Fruit fly (Drosophila melanogaster): Measurements from ENCODE around the gene Cp19.

Gene Cp19

DNA sequence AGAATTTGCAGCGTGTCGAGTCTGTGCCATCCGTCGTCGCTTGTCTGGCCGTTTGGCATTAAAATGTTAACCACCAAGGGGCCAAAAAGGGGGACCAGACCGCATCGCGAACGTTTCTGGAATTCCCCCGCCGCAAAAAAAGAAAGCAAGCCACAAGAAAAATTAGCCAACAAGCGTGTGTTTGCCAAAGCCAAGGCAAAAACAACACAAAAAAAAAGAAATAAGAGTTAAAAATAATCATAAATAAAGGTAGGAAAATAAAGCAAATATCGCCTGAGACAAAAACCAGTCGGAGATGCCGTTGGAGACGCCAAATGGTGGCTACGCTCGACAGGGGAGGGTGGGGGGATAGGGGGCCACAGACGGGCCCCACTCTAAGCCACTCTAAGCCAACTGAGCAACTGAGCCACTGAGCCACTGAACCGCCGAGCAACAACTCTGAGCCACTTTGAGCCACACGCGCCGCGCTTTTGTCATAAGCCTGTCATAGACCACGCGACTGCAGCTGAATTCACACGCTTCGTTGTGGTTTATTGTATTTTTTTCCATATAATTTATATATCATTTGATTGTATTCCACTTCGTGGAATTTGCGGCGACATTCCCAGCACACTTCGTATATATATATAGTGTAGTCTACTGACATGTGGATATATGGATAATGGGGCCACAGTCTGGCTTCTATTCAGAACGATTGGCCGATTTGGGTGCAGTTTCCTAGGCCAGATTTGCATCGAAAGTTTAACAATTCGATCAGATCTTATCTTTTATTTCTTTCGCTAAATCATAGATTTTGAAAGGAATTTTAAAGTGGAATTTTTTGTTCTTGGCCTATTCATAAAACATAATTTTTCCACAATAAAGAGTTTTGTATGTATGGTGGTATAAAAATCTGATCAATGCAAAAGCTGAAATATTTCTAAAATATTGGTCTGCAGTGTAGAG is 35.8 kb upstream of the Cp19 start (continued):
- no peak for TF ChIP-seq CG32767 (GFP tag; IDR thresholded peaks at IDR 0.05)
- TF ChIP-seq Ptx1 (GFP tag; IDR thresholded peaks at IDR 0.05): no peak
- peak; percentile 9 for TF ChIP-seq CG15514 (GFP tag; optimal IDR thresholded peaks at IDR 0.05)
- peak; percentile 24 for TF ChIP-seq CG18599 (GFP tag; optimal IDR thresholded peaks at IDR 0.05)
- TF ChIP-seq ems (GFP tag; optimal IDR thresholded peaks at IDR 0.05): no peak
- TF ChIP-seq sna (GFP tag; IDR thresholded peaks at IDR 0.05; ENCODE audit: partially characterized antibody): no peak
- TF ChIP-seq CG2678 (tag; optimal IDR thresholded peaks at IDR 0.05): peak; percentile 21
- TF ChIP-seq CG6175 (GFP tag; IDR thresholded peaks at IDR 0.05): peak; percentile 88
- no peak for TF ChIP-seq CG10431 (GFP tag; optimal IDR thresholded peaks at IDR 0.05)
- no peak for TF ChIP-seq unpg (GFP tag; optimal IDR thresholded peaks at IDR 0.05)
- no peak for TF ChIP-seq CG4404 (GFP tag; IDR thresholded peaks at IDR 0.05)
- TF ChIP-seq bsh (GFP tag; optimal IDR thresholded peaks at IDR 0.05): peak in 1 of 2 experiments; percentile 31
- no peak for TF ChIP-seq CG13296 (GFP tag; optimal IDR thresholded peaks at IDR 0.05)
- TF ChIP-seq tup (GFP tag; optimal IDR thresholded peaks at IDR 0.05): no peak
- peak; percentile 58 for TF ChIP-seq CG32532 (GFP tag; IDR thresholded peaks at IDR 0.05)
- TF ChIP-seq Ets97D (GFP tag; optimal IDR thresholded peaks at IDR 0.05): no peak
- 0 out of 2 replicates have a peak, but pooled peaks have one; percentile 37 for TF ChIP-seq NFAT (GFP tag; IDR thresholded peaks at IDR 0.05)
- peak; percentile 26; the same call in 1 of the 2 replicates for TF ChIP-seq Rfx (GFP tag; IDR thresholded peaks at IDR 0.05)
- TF ChIP-seq CG12744 (GFP tag; optimal IDR thresholded peaks at IDR 0.05): no peak
- no peak for TF ChIP-seq CG43689 (GFP tag; IDR thresholded peaks at IDR 0.05)
- 0 out of 3 replicates have a peak, but pooled peaks have one; percentile 21 for TF ChIP-seq CG11456 (GFP tag; IDR thresholded peaks at IDR 0.05)
- TF ChIP-seq sens (GFP tag): peak; percentile 24
- peak; percentile 74 for TF ChIP-seq sd (tag; optimal IDR thresholded peaks at IDR 0.05)
- TF ChIP-seq Vsx1 (GFP tag; optimal IDR thresholded peaks at IDR 0.05): peak; percentile 66

DNA sequence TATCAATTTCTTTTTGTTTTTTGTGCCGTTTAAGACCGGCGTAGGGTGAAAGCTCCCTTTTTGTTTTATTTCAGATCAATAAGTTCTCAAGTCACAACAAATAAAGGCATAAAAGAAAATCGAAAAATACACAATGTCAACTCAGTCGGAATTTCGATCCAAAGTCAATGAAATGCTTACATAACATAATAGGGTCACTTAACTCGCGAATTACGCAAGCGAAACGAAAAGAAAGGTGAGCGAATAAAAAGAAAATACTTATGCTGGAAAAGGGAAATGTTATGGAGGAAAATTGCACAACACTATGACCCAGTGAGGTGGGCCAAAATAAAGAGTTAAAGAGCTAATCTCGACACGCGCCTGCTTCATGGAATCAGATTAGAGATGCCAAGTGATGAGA is 33.7 kb upstream of the Cp19 start:
- TF ChIP-seq oc (tag; optimal IDR thresholded peaks at IDR 0.05) (no peak), CG2116 (GFP tag; optimal IDR thresholded peaks at IDR 0.05) (no peak), pnt (GFP tag; optimal IDR thresholded peaks at IDR 0.05) (no peak), CG13775 (GFP tag; optimal IDR thresholded peaks at IDR 0.05) (no peak), CG18764 (GFP tag; optimal IDR thresholded peaks at IDR 0.05) (no peak), Pdp1 (GFP tag; optimal IDR thresholded peaks at IDR 0.05) (peak in 1 of 2 experiments; percentile 87), ewg (GFP tag; optimal IDR thresholded peaks at IDR 0.05) (no peak), HLH54F (GFP tag; optimal IDR thresholded peaks at IDR 0.05) (no peak), twi (tag; optimal IDR thresholded peaks at IDR 0.05) (no peak)

DNA sequence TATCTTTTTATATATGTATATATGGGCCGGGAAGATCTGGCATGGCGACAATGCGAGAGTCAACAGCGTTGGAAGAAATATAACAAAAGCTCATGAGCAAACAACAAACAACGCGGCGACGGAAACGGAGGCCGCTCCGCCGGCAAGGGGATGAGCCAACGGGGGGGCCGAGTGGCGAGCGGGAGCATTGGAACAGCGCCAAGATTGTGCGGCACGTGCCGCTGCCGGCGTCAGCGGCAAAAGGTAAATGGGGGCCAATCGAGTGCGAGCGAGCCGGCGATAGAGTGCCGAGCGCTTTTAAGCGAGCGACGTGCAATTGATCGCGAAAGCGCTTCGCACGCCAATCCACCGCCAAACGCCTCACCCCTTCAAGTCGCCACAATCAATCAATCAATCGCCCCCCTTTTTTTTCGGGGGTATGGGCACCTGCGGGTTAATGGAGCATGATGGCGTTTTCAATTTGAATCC is 33.1 kb upstream of the Cp19 start:
- TF ChIP-seq ato (GFP tag; IDR thresholded peaks at IDR 0.05; ENCODE audit: partially characterized antibody) (no peak), Hmr (GFP tag; optimal IDR thresholded peaks at IDR 0.05) (peak; percentile 84), CHES-1-like (GFP tag; optimal IDR thresholded peaks at IDR 0.05) (peak; percentile 8), CG5180 (GFP tag; optimal IDR thresholded peaks at IDR 0.05) (peak; percentile 70), jing (GFP tag; optimal IDR thresholded peaks at IDR 0.05) (no peak), CG8290 (GFP tag; optimal IDR thresholded peaks at IDR 0.05) (no peak), CG8290 (tag; optimal IDR thresholded peaks at IDR 0.05) (peak in 1 of 2 experiments; percentile 60), eve (GFP tag; optimal IDR thresholded peaks at IDR 0.05) (no peak), CG5245 (GFP tag; optimal IDR thresholded peaks at IDR 0.05) (no peak), Nf-YA (GFP tag; IDR thresholded peaks at IDR 0.05) (0 out of 2 replicates have a peak, but pooled peaks have one; percentile 14), CG34376 (GFP tag; optimal IDR thresholded peaks at IDR 0.05) (peak; percentile 87), E2f2 (GFP tag; IDR thresholded peaks at IDR 0.05) (peak; percentile 37; the same call in 1 of the 2 replicates), CG12659 (GFP tag; optimal IDR thresholded peaks at IDR 0.05) (peak; percentile 71), Deaf1 (tag; optimal IDR thresholded peaks at IDR 0.05) (peak; percentile 81), Dfd (GFP tag; optimal IDR thresholded peaks at IDR 0.05) (no peak), CTCF (GFP tag; optimal IDR thresholded peaks at IDR 0.05) (peak; percentile 12)
